Fruit fly (Drosophila melanogaster) whole organism, embryonic: ENCODE data around the gene CG43127.

Experiments
- Antp ChIP-seq: fragments of 200-800 bp; sonication (Bioruptor generic); optimal IDR thresholded peaks from 3 replicates; lab custom pipeline; 2016; ENCODE audit warnings: missing biosample characterization, missing genetic modification characterization
- Atf3 ChIP-seq: fragments of 200-800 bp; sonication (Bioruptor generic); optimal IDR thresholded peaks from 3 replicates; lab custom pipeline; 2016; ENCODE audit warnings: missing biosample characterization, missing genetic modification characterization
- BEAF-32 ChIP-seq: fragments of 200-800 bp; sonication (Bioruptor generic); optimal IDR thresholded peaks from 3 replicates; lab custom pipeline; 2017; ENCODE audit warnings: missing biosample characterization, missing genetic modification characterization, mild to moderate bottlenecking, moderate library complexity, missing genetic modification reagents
- CG1024 ChIP-seq: fragments of 200-800 bp; sonication (Bioruptor generic); IDR thresholded peaks from 2 replicates; pipeline ENCODE4 v1.3.6; 2022; ENCODE audit warnings: missing biosample characterization, missing genetic modification characterization
- CG11696 ChIP-seq: fragments of 200-800 bp; sonication (Bioruptor generic); IDR thresholded peaks from 2 replicates; pipeline ENCODE4 v1.3.6; 2022; ENCODE audit warnings: missing biosample characterization, missing genetic modification characterization
- CG15011 ChIP-seq: fragments of 200-800 bp; sonication (Bioruptor generic); optimal IDR thresholded peaks from 3 replicates; lab custom pipeline; 2018; ENCODE audit warnings: missing biosample characterization, mild to moderate bottlenecking, missing genetic modification characterization
- CG1792 ChIP-seq: fragments of 200-800 bp; sonication (Bioruptor generic); optimal IDR thresholded peaks from 2 replicates; lab custom pipeline; 2016; ENCODE audit warnings: missing biosample characterization, missing genetic modification characterization
- CG1832 ChIP-seq: fragments of 200-800 bp; sonication (Bioruptor generic); optimal IDR thresholded peaks from 2 replicates; lab custom pipeline; 2017; ENCODE audit warnings: missing biosample characterization, mild to moderate bottlenecking, missing genetic modification characterization, inconsistent platforms
- CG18764 ChIP-seq: fragments of 200-800 bp; sonication (Bioruptor generic); optimal IDR thresholded peaks from 3 replicates; lab custom pipeline; 2016; ENCODE audit warnings: missing biosample characterization, missing genetic modification characterization
- CG2116 ChIP-seq: fragments of 200-800 bp; sonication (Bioruptor generic); optimal IDR thresholded peaks from 3 replicates; lab custom pipeline; 2018; ENCODE audit warnings: missing biosample characterization, mild to moderate bottlenecking, missing genetic modification characterization
- CG2202 ChIP-seq: fragments of 200-800 bp; sonication (Bioruptor generic); optimal IDR thresholded peaks from 2 replicates; lab custom pipeline; 2018; ENCODE audit warnings: missing biosample characterization, mild to moderate bottlenecking, missing genetic modification characterization
- CG2889 ChIP-seq: fragments of 200-800 bp; sonication (Bioruptor generic); IDR thresholded peaks from 3 replicates; pipeline ENCODE4 v1.3.6; 2022; ENCODE audit warnings: missing biosample characterization, missing genetic modification characterization
- CG31224 ChIP-seq: fragments of 200-800 bp; sonication (Bioruptor generic); IDR thresholded peaks from 2 replicates; pipeline ENCODE4 v1.3.6; 2022; ENCODE audit warnings: missing biosample characterization, missing genetic modification characterization
- CG33213 ChIP-seq: fragments of 200-800 bp; sonication (Bioruptor generic); optimal IDR thresholded peaks from 3 replicates; lab custom pipeline; 2016; ENCODE audit warnings: missing biosample characterization, missing genetic modification characterization
- CG34376 ChIP-seq: fragments of 200-800 bp; sonication (Bioruptor generic); optimal IDR thresholded peaks from 2 replicates; lab custom pipeline; 2018; ENCODE audit warnings: missing biosample characterization, mild to moderate bottlenecking, missing genetic modification characterization
- CG4617 ChIP-seq: fragments of 200-800 bp; sonication (Bioruptor generic); optimal IDR thresholded peaks from 3 replicates; lab custom pipeline; 2016; ENCODE audit warnings: missing biosample characterization, missing genetic modification characterization, borderline replicate concordance
- CG4707 ChIP-seq: fragments of 200-800 bp; sonication (Bioruptor generic); optimal IDR thresholded peaks from 2 replicates; lab custom pipeline; 2018; ENCODE audit warnings: missing biosample characterization, mild to moderate bottlenecking, missing genetic modification characterization, moderate library complexity
- CG4854 ChIP-seq: fragments of 200-800 bp; sonication (Bioruptor generic); optimal IDR thresholded peaks from 2 replicates; lab custom pipeline; 2016; ENCODE audit warnings: missing biosample characterization, missing genetic modification characterization, inconsistent platforms
- CG5180 ChIP-seq: fragments of 200-800 bp; sonication (Bioruptor generic); optimal IDR thresholded peaks from 3 replicates; lab custom pipeline; 2017; ENCODE audit warnings: missing biosample characterization, missing genetic modification characterization, mild to moderate bottlenecking, moderate library complexity, missing genetic modification reagents
- CG8089 ChIP-seq: fragments of 200-800 bp; sonication (Bioruptor generic); optimal IDR thresholded peaks from 3 replicates; lab custom pipeline; 2016; ENCODE audit warnings: missing biosample characterization, missing genetic modification characterization
- CG8924 ChIP-seq: fragments of 200-800 bp; optimal IDR thresholded peaks from 3 replicates; lab custom pipeline; 2019; ENCODE audit warnings: missing biosample characterization, mild to moderate bottlenecking, missing genetic modification characterization, moderate library complexity
- CHES-1-like ChIP-seq: fragments of 200-800 bp; sonication (Bioruptor generic); optimal IDR thresholded peaks from 2 replicates; lab custom pipeline; 2016; ENCODE audit warnings: missing biosample characterization, missing genetic modification characterization
- Chrac-16 ChIP-seq: fragments of 200-800 bp; sonication (Bioruptor generic); optimal IDR thresholded peaks from 3 replicates; lab custom pipeline; 2016; ENCODE audit warnings: missing biosample characterization, missing genetic modification characterization
- D ChIP-seq, 2 experiments: fragments of 200-800 bp in 1 of 2; fragments of >200 bp in 1 of 2; sonication (Bioruptor generic) in 1 of 2; optimal IDR thresholded peaks; 2 replicates in 1 of 2; 3 replicates in 1 of 2; lab custom pipeline; 2017; ENCODE audit warnings: mild to moderate bottlenecking in 1 of 2, missing biosample characterization in 1 of 2, missing genetic modification characterization in 1 of 2, missing genetic modification reagents in 1 of 2
- Dp ChIP-seq: fragments of 200-800 bp; sonication (Bioruptor generic); optimal IDR thresholded peaks from 2 replicates; lab custom pipeline; 2018; ENCODE audit warnings: missing biosample characterization, mild to moderate bottlenecking, missing genetic modification characterization, moderate library complexity
- Gsc ChIP-seq: fragments of 200-800 bp; sonication (Bioruptor generic); IDR thresholded peaks from 2 replicates; pipeline ENCODE4 v1.3.6; 2022; ENCODE audit warnings: missing biosample characterization, missing genetic modification characterization
- Gug ChIP-seq: fragments of 200-800 bp; sonication (Bioruptor generic); IDR thresholded peaks from 4 replicates; pipeline ENCODE4 v1.3.6; 2022; ENCODE audit warnings: missing biosample characterization, missing genetic modification characterization
- HLH4C ChIP-seq: fragments of 200-800 bp; sonication (Bioruptor generic); IDR thresholded peaks from 3 replicates; pipeline ENCODE4 v1.3.6; 2022; ENCODE audit warnings: missing biosample characterization, missing genetic modification characterization; ENCODE audit not compliant: partially characterized antibody
- Kr ChIP-seq: fragments of 200-800 bp; sonication (Bioruptor generic); optimal IDR thresholded peaks from 2 replicates; lab custom pipeline; 2017; ENCODE audit warnings: missing biosample characterization, mild to moderate bottlenecking, missing genetic modification characterization
- Lim3 ChIP-seq: fragments of 200-800 bp; sonication (Bioruptor generic); IDR thresholded peaks from 2 replicates; pipeline ENCODE4 v1.3.6; 2022; ENCODE audit warnings: missing biosample characterization, missing genetic modification characterization
- Lpt ChIP-seq: fragments of >200 bp; optimal IDR thresholded peaks from 2 replicates; lab custom pipeline; 2018; ENCODE audit warnings: missing biosample characterization, missing genetic modification characterization
- Med ChIP-seq: fragments of 200-800 bp; sonication (Bioruptor generic); peaks from one replicate; lab custom pipeline; 2016; ENCODE audit warnings: missing biosample characterization, missing genetic modification characterization, mild to moderate bottlenecking, inconsistent platforms, moderate library complexity
- Meics ChIP-seq: fragments of 200-800 bp; sonication (Bioruptor generic); optimal IDR thresholded peaks from 2 replicates; lab custom pipeline; 2017; ENCODE audit warnings: missing biosample characterization, mild to moderate bottlenecking, missing genetic modification characterization
- Ptx1 ChIP-seq: fragments of 200-800 bp; sonication (Bioruptor generic); IDR thresholded peaks from 2 replicates; pipeline ENCODE4 v1.3.6; 2022; ENCODE audit warnings: missing biosample characterization, missing genetic modification characterization
- Sry-δ ChIP-seq: fragments of 200-800 bp; sonication (Bioruptor generic); optimal IDR thresholded peaks from 2 replicates; lab custom pipeline; 2016; ENCODE audit warnings: missing biosample characterization, missing genetic modification characterization
- Vsx1 ChIP-seq: fragments of 200-800 bp; sonication (Bioruptor generic); optimal IDR thresholded peaks from 2 replicates; lab custom pipeline; 2017; ENCODE audit warnings: missing biosample characterization, mild to moderate bottlenecking, missing genetic modification characterization, missing genetic modification reagents
- bab2 ChIP-seq: fragments of 200-800 bp; sonication (Bioruptor generic); optimal IDR thresholded peaks from 2 replicates; lab custom pipeline; 2016; ENCODE audit warnings: missing biosample characterization, missing genetic modification characterization
- crc ChIP-seq: fragments of 200-800 bp; sonication (Bioruptor generic); optimal IDR thresholded peaks from 2 replicates; lab custom pipeline; 2016; ENCODE audit warnings: missing biosample characterization, missing genetic modification characterization
- danr ChIP-seq: fragments of 200-800 bp; sonication (Bioruptor generic); IDR thresholded peaks from 2 replicates; pipeline ENCODE4 v1.3.6; 2022; ENCODE audit warnings: missing biosample characterization, missing genetic modification characterization
- fd64A ChIP-seq: fragments of 200-800 bp; sonication (Bioruptor generic); optimal IDR thresholded peaks from 3 replicates; lab custom pipeline; 2018; ENCODE audit warnings: missing biosample characterization, mild to moderate bottlenecking, missing genetic modification characterization
- gcm ChIP-seq: fragments of 200-800 bp; sonication (Bioruptor generic); optimal IDR thresholded peaks from 2 replicates; lab custom pipeline; 2019; ENCODE audit warnings: missing biosample characterization, mild to moderate bottlenecking, missing genetic modification characterization, moderate library complexity
- ind ChIP-seq: fragments of 200-800 bp; sonication (Bioruptor generic); optimal IDR thresholded peaks from 3 replicates; lab custom pipeline; 2016; ENCODE audit warnings: missing biosample characterization, missing genetic modification characterization
- knrl ChIP-seq: fragments of 200-800 bp; sonication (Bioruptor generic); IDR thresholded peaks from 3 replicates; pipeline ENCODE4 v1.3.6; 2022; ENCODE audit warnings: missing biosample characterization, missing genetic modification characterization; ENCODE audit not compliant: partially characterized antibody
- nerfin-1 ChIP-seq: fragments of 200-800 bp; sonication (Bioruptor generic); optimal IDR thresholded peaks from 3 replicates; lab custom pipeline; 2019; ENCODE audit warnings: missing biosample characterization, mild to moderate bottlenecking, missing genetic modification characterization, moderate library complexity
- peb ChIP-seq: fragments of 200-800 bp; sonication (Bioruptor generic); IDR thresholded peaks from 2 replicates; pipeline ENCODE4 v1.3.6; 2022; ENCODE audit warnings: missing biosample characterization, missing genetic modification characterization
- seq ChIP-seq: fragments of 200-800 bp; sonication (Bioruptor generic); IDR thresholded peaks from 2 replicates; pipeline ENCODE4 v1.3.6; 2022; ENCODE audit warnings: missing biosample characterization, missing genetic modification characterization
- sqz ChIP-seq: fragments of 200-800 bp; sonication (Bioruptor generic); optimal IDR thresholded peaks from 3 replicates; lab custom pipeline; 2018; ENCODE audit warnings: missing biosample characterization, mild to moderate bottlenecking, missing genetic modification characterization
- tgo ChIP-seq: fragments of 200-800 bp; sonication (Bioruptor generic); IDR thresholded peaks from 3 replicates; pipeline ENCODE4 v1.3.6; 2022; ENCODE audit warnings: missing biosample characterization, missing genetic modification characterization
- trem ChIP-seq: fragments of 200-800 bp; optimal IDR thresholded peaks from 3 replicates; lab custom pipeline; 2019; ENCODE audit warnings: missing biosample characterization, mild to moderate bottlenecking, missing genetic modification characterization, moderate library complexity
- unpg ChIP-seq: fragments of 200-800 bp; sonication (Bioruptor generic); optimal IDR thresholded peaks from 3 replicates; lab custom pipeline; 2018; ENCODE audit warnings: missing biosample characterization, mild to moderate bottlenecking, missing genetic modification characterization, moderate library complexity
- vvl ChIP-seq: fragments of 200-800 bp; sonication (Bioruptor generic); IDR thresholded peaks from 2 replicates; pipeline ENCODE4 v1.3.6; 2022; ENCODE audit warnings: missing biosample characterization, missing genetic modification characterization

The CG43127 gene

DNA sequence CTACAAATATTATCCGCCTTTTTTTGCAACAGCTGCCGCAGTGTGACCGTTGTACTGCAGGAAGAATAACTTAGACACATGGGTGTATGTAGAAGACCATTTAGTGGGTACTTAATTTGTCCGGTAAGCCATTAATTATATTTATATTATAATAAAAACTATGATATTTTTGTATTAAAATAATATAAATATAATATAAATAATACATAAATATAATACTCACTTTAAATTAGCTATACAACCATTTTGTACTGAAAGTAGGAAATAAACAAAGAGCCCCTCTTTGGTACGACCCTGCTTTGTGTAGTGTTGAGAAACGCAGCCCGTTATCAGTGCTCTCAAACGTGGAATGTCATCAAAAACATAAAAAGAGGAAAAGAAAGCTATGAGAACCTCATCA, 12.4 kb upstream of the CG43127 start, which contains the start of gene Cnep1r2 (continued):
- TF ChIP-seq Antp (GFP tag; lab: Kevin White, UChicago) (peak; percentile 66), Atf3 (GFP tag; lab: Kevin White, UChicago) (peak; percentile 56), Gsc (GFP tag; lab: Robert Waterston, UW) (no peak), CG11696 (GFP tag; lab: Robert Waterston, UW) (peak; percentile 79), Dp (GFP tag; lab: Kevin White, UChicago) (peak; percentile 37), CG1792 (GFP tag; lab: Kevin White, UChicago) (peak; percentile 16), Sry-δ (GFP tag; lab: Kevin White, UChicago) (peak; percentile 3), Gug (peak; percentile 96), CG4854 (GFP tag; lab: Kevin White, UChicago) (peak; percentile 61), gcm (peak; percentile 97), Meics (GFP tag; lab: Kevin White, UChicago) (peak; percentile 96), CG2889 (GFP tag; lab: Robert Waterston, UW) (peak; percentile 88), CG2116 (GFP tag; lab: Kevin White, UChicago) (peak; percentile 80), Chrac-16 (GFP tag; lab: Kevin White, UChicago) (peak; percentile 96), peb (GFP tag; lab: Robert Waterston, UW) (peak; percentile 77), CG34376 (peak; percentile 82), unpg (GFP tag; lab: Kevin White, UChicago) (peak; percentile 97), CG4707 (GFP tag; lab: Kevin White, UChicago) (peak; percentile 72), Kr (GFP tag; lab: Kevin White, UChicago) (peak; percentile 36), Med (GFP tag; lab: Kevin White, UChicago) (peak; percentile 90), CG8089 (GFP tag; lab: Kevin White, UChicago) (peak; percentile 24), crc (no peak), danr (GFP tag; lab: Robert Waterston, UW) (peak; percentile 84), knrl (GFP tag; lab: Robert Waterston, UW) (peak; percentile 58; the same call in 2 of the 3 replicates), CG1832 (no peak), CG5180 (peak; percentile 73), D (optimal IDR thresholded peaks at IDR 0.05; lab: Kevin White, UChicago) (no peak), D (GFP tag; optimal IDR thresholded peaks at IDR 0.05; lab: Kevin White, UChicago) (peak; percentile 93), Ptx1 (peak; percentile 98), BEAF-32 (GFP tag; lab: Kevin White, UChicago) (peak; percentile 4), Lpt (GFP tag; lab: Kevin White, UChicago) (no peak), CG18764 (GFP tag; lab: Kevin White, UChicago) (peak; percentile 84), CG31224 (peak; percentile 93), seq (GFP tag; lab: Robert Waterston, UW) (peak; percentile 90), fd64A (peak; percentile 24), sqz (peak; percentile 95), ind (GFP tag; lab: Kevin White, UChicago) (peak; percentile 96), trem (tag; lab: Kevin White, UChicago) (peak; percentile 95), CG33213 (peak; percentile 31), CG2202 (tag; lab: Kevin White, UChicago) (peak; percentile 93), CG15011 (GFP tag; lab: Kevin White, UChicago) (peak; percentile 72), CG1024 (GFP tag; lab: Robert Waterston, UW) (peak; percentile 66), Lim3 (peak; percentile 72), tgo (GFP tag; lab: Robert Waterston, UW) (peak; percentile 97), nerfin-1 (peak; percentile 94), CG8924 (peak; percentile 97), bab2 (GFP tag; lab: Kevin White, UChicago) (peak; percentile 84), CHES-1-like (GFP tag; lab: Kevin White, UChicago) (peak; percentile 18), HLH4C (GFP tag; lab: Robert Waterston, UW) (no peak), CG4617 (GFP tag; lab: Kevin White, UChicago) (peak; percentile 94), Vsx1 (peak; percentile 88), vvl (GFP tag; lab: Robert Waterston, UW) (peak; percentile 97)
